Fruit fly (Drosophila melanogaster) whole organism, embryonic: ENCODE data around the gene Mur2B.

ENCODE experiments used
- CG10147 ChIP-seq: fragments of 200-800 bp; sonication (Bioruptor generic); optimal IDR thresholded peaks from 2 replicates; lab custom pipeline; 2019; ENCODE audit warnings: missing biosample characterization, mild to moderate bottlenecking, missing genetic modification characterization, moderate library complexity
- CG10462 ChIP-seq: fragments of 200-800 bp; sonication (Bioruptor generic); optimal IDR thresholded peaks from 2 replicates; lab custom pipeline; 2016; ENCODE audit warnings: missing biosample characterization, missing genetic modification characterization
- CG10543 ChIP-seq: fragments of 200-800 bp; sonication (Bioruptor generic); optimal IDR thresholded peaks from 3 replicates; lab custom pipeline; 2017; ENCODE audit warnings: missing biosample characterization, mild to moderate bottlenecking, missing genetic modification characterization, moderate library complexity
- CG10565 ChIP-seq: fragments of 200-800 bp; sonication (Bioruptor generic); optimal IDR thresholded peaks from 3 replicates; lab custom pipeline; 2016; ENCODE audit warnings: missing biosample characterization, mild to moderate bottlenecking, missing genetic modification characterization
- CG12071 ChIP-seq: fragments of 200-800 bp; sonication (Bioruptor generic); optimal IDR thresholded peaks from 3 replicates; lab custom pipeline; 2018; ENCODE audit warnings: missing biosample characterization, mild to moderate bottlenecking, missing genetic modification characterization
- CG12155 ChIP-seq: fragments of 200-800 bp; sonication (Bioruptor generic); optimal IDR thresholded peaks from 3 replicates; lab custom pipeline; 2016; ENCODE audit warnings: missing biosample characterization, missing genetic modification characterization
- CG14050 ChIP-seq: fragments of 200-800 bp; sonication (Bioruptor generic); IDR thresholded peaks from 3 replicates; pipeline ENCODE4 v1.3.6; 2022; ENCODE audit warnings: missing biosample characterization, missing genetic modification characterization
- CG14710 ChIP-seq: fragments of 200-800 bp; sonication (Bioruptor generic); optimal IDR thresholded peaks from 3 replicates; lab custom pipeline; 2019; ENCODE audit warnings: missing biosample characterization, mild to moderate bottlenecking, missing genetic modification characterization, moderate library complexity
- CG15479 ChIP-seq: fragments of 200-800 bp; sonication (Bioruptor generic); optimal IDR thresholded peaks from 3 replicates; lab custom pipeline; 2019; ENCODE audit warnings: missing biosample characterization, mild to moderate bottlenecking, missing genetic modification characterization, moderate library complexity
- CG16779 ChIP-seq: fragments of 200-800 bp; sonication (Bioruptor generic); IDR thresholded peaks from 2 replicates; pipeline ENCODE4 v1.3.6; 2022; ENCODE audit warnings: missing biosample characterization, missing genetic modification characterization
- CG31441 ChIP-seq: fragments of 200-800 bp; sonication (Bioruptor generic); IDR thresholded peaks from 2 replicates; pipeline ENCODE4 v1.3.6; 2022; ENCODE audit warnings: missing biosample characterization, missing genetic modification characterization
- CG32772 ChIP-seq: fragments of 200-800 bp; sonication (Bioruptor generic); IDR thresholded peaks from 2 replicates; pipeline ENCODE4 v1.3.6; 2022; ENCODE audit warnings: missing biosample characterization, missing genetic modification characterization
- CG3281 ChIP-seq: fragments of 200-800 bp; sonication (Bioruptor generic); optimal IDR thresholded peaks from 3 replicates; lab custom pipeline; 2017; ENCODE audit warnings: missing biosample characterization, mild to moderate bottlenecking, missing genetic modification characterization
- CG34376 ChIP-seq: fragments of 200-800 bp; sonication (Bioruptor generic); optimal IDR thresholded peaks from 2 replicates; lab custom pipeline; 2018; ENCODE audit warnings: missing biosample characterization, mild to moderate bottlenecking, missing genetic modification characterization
- CG7372 ChIP-seq: fragments of 200-800 bp; sonication (Bioruptor generic); IDR thresholded peaks from 2 replicates; pipeline ENCODE4 v1.3.6; 2022; ENCODE audit warnings: missing biosample characterization, missing genetic modification characterization
- CG8281 ChIP-seq: fragments of 200-800 bp; sonication (Bioruptor generic); optimal IDR thresholded peaks from 2 replicates; lab custom pipeline; 2018; ENCODE audit warnings: missing biosample characterization, mild to moderate bottlenecking, missing genetic modification characterization, moderate library complexity
- CG9727 ChIP-seq: fragments of 200-800 bp; sonication (Bioruptor generic); optimal IDR thresholded peaks from 3 replicates; lab custom pipeline; 2017; ENCODE audit warnings: missing biosample characterization, mild to moderate bottlenecking, missing genetic modification characterization
- CG9797 ChIP-seq: fragments of 200-800 bp; sonication (Bioruptor generic); optimal IDR thresholded peaks from 3 replicates; lab custom pipeline; 2018; ENCODE audit warnings: missing biosample characterization, mild to moderate bottlenecking, missing genetic modification characterization
- Deaf1 ChIP-seq: fragments of 200-800 bp; optimal IDR thresholded peaks from 3 replicates; lab custom pipeline; 2019; ENCODE audit warnings: missing biosample characterization, mild to moderate bottlenecking, missing genetic modification characterization, moderate library complexity
- Dek ChIP-seq: fragments of 200-800 bp; sonication (Bioruptor generic); optimal IDR thresholded peaks from 3 replicates; lab custom pipeline; 2019; ENCODE audit warnings: missing biosample characterization, mild to moderate bottlenecking, missing genetic modification characterization, moderate library complexity
- E2f1 ChIP-seq: fragments of 200-800 bp; sonication (Bioruptor generic); IDR thresholded peaks from 2 replicates; pipeline ENCODE4 v1.3.6; 2022; ENCODE audit warnings: missing biosample characterization, missing genetic modification characterization
- Ets65A ChIP-seq: fragments of 200-800 bp; sonication (Bioruptor generic); peaks from one replicate; lab custom pipeline; 2016; ENCODE audit warnings: missing biosample characterization, missing genetic modification characterization
- Fer1 ChIP-seq: fragments of 200-800 bp; sonication (Bioruptor generic); optimal IDR thresholded peaks from 2 replicates; lab custom pipeline; 2017; ENCODE audit warnings: missing biosample characterization, mild to moderate bottlenecking, missing genetic modification characterization
- Mad ChIP-seq: fragments of 200-800 bp; sonication (Bioruptor generic); optimal IDR thresholded peaks from 2 replicates; lab custom pipeline; 2016; ENCODE audit warnings: missing biosample characterization, missing genetic modification characterization
- Sox100B ChIP-seq: fragments of 200-800 bp; sonication (Bioruptor generic); optimal IDR thresholded peaks from 3 replicates; lab custom pipeline; 2018; ENCODE audit warnings: missing biosample characterization, mild to moderate bottlenecking, missing genetic modification characterization
- Stat92E ChIP-seq, 3 experiments: fragments of >200 bp in 2 of 3; fragments of 200-800 bp in 1 of 3; sonication (Bioruptor generic) in 1 of 3; optimal IDR thresholded peaks; 2 replicates each; lab custom pipeline; 2017 to 2019; ENCODE audit warnings: missing biosample characterization in 3 of 3, missing genetic modification characterization in 3 of 3, mild to moderate bottlenecking in 1 of 3, moderate library complexity in 1 of 3
- ase ChIP-seq: fragments of 200-800 bp; sonication (Bioruptor generic); IDR thresholded peaks from 3 replicates; pipeline ENCODE4 v1.3.6; 2022; ENCODE audit warnings: missing biosample characterization, missing genetic modification characterization
- chn ChIP-seq: fragments of 200-800 bp; sonication (Bioruptor generic); optimal IDR thresholded peaks from 2 replicates; lab custom pipeline; 2016; ENCODE audit warnings: missing biosample characterization, missing genetic modification characterization
- croc ChIP-seq: fragments of 200-800 bp; sonication (Bioruptor generic); conservative IDR thresholded peaks from 3 replicates; pipeline ENCODE4 v1.3.6; 2022; ENCODE audit warnings: missing biosample characterization, missing genetic modification characterization
- crp ChIP-seq, 2 experiments: fragments of 200-800 bp; sonication (Bioruptor generic); optimal IDR thresholded peaks; 2 replicates in 1 of 2; 3 replicates in 1 of 2; lab custom pipeline; 2017; ENCODE audit warnings: missing biosample characterization in 2 of 2, missing genetic modification characterization in 2 of 2, mild to moderate bottlenecking in 1 of 2, moderate library complexity in 1 of 2
- dati ChIP-seq: fragments of 200-800 bp; sonication (Bioruptor generic); IDR thresholded peaks from 2 replicates; pipeline ENCODE4 v1.3.6; 2022; ENCODE audit warnings: missing biosample characterization, missing genetic modification characterization
- ftz-f1 ChIP-seq: fragments of 200-800 bp; sonication (Bioruptor generic); optimal IDR thresholded peaks from 2 replicates; lab custom pipeline; 2016; ENCODE audit warnings: missing biosample characterization, missing genetic modification characterization
- h ChIP-seq: fragments of >200 bp; optimal IDR thresholded peaks from 2 replicates; lab custom pipeline; 2017
- lola ChIP-seq, 3 experiments: fragments of >200 bp in 2 of 3; fragments of 200-800 bp in 1 of 3; sonication (Bioruptor generic) in 1 of 3; optimal IDR thresholded peaks; 2 replicates each; lab custom pipeline; 2017 to 2019; ENCODE audit warnings: missing biosample characterization in 3 of 3, missing genetic modification characterization in 3 of 3, mild to moderate bottlenecking in 1 of 3, moderate library complexity in 1 of 3
- nom ChIP-seq: fragments of 200-800 bp; sonication (Bioruptor generic); optimal IDR thresholded peaks from 2 replicates; lab custom pipeline; 2017; ENCODE audit warnings: missing biosample characterization, missing genetic modification characterization, mild to moderate bottlenecking, moderate library complexity, missing genetic modification reagents
- odd ChIP-seq: fragments of 200-800 bp; sonication (Bioruptor generic); optimal IDR thresholded peaks from 2 replicates; lab custom pipeline; 2017; ENCODE audit warnings: missing biosample characterization, mild to moderate bottlenecking, missing genetic modification characterization
- run ChIP-seq: fragments of 200-800 bp; sonication (Bioruptor generic); optimal IDR thresholded peaks from 3 replicates; lab custom pipeline; 2018; ENCODE audit warnings: missing biosample characterization, mild to moderate bottlenecking, missing genetic modification characterization
- salm ChIP-seq: fragments of 200-800 bp; sonication (Bioruptor generic); optimal IDR thresholded peaks from 2 replicates; lab custom pipeline; 2018; ENCODE audit warnings: missing biosample characterization, mild to moderate bottlenecking, missing genetic modification characterization
- sima ChIP-seq: fragments of 200-800 bp; sonication (Bioruptor generic); optimal IDR thresholded peaks from 2 replicates; lab custom pipeline; 2016; ENCODE audit warnings: missing biosample characterization, missing genetic modification characterization
- sob ChIP-seq: fragments of 200-800 bp; sonication (Bioruptor generic); IDR thresholded peaks from 2 replicates; pipeline ENCODE4 v1.3.6; 2022; ENCODE audit warnings: missing biosample characterization, missing genetic modification characterization
- sug ChIP-seq: fragments of 200-800 bp; optimal IDR thresholded peaks from 2 replicates; lab custom pipeline; 2019; ENCODE audit warnings: missing biosample characterization, mild to moderate bottlenecking, missing genetic modification characterization, moderate library complexity
- tio ChIP-seq: fragments of 200-800 bp; sonication (Bioruptor generic); optimal IDR thresholded peaks from 2 replicates; lab custom pipeline; 2017; ENCODE audit warnings: missing biosample characterization, missing genetic modification characterization, inconsistent platforms
- tll ChIP-seq, 2 experiments: fragments of 200-800 bp in 1 of 2; fragments of >200 bp in 1 of 2; sonication (Bioruptor generic) in 1 of 2; optimal IDR thresholded peaks; 2 replicates each; lab custom pipeline; 2017 to 2019; ENCODE audit warnings: missing biosample characterization in 2 of 2, missing genetic modification characterization in 2 of 2, mild to moderate bottlenecking in 1 of 2, moderate library complexity in 1 of 2
- zf30C ChIP-seq: fragments of 200-800 bp; sonication (Bioruptor generic); optimal IDR thresholded peaks from 3 replicates; lab custom pipeline; 2018; ENCODE audit warnings: missing biosample characterization, mild to moderate bottlenecking, missing genetic modification characterization

Gene Mur2B

dm6 chrX:1482840-1483518, 185.6 kb downstream of the Mur2B start, which contains the start of the genes sta and inc (continued):
- TF ChIP-seq CG7372 (GFP tag; lab: Robert Waterston, UW) (0 out of 2 replicates have a peak, but pooled peaks have one; percentile 19), CG16779 (peak; percentile 32; the same call in 1 of the 2 replicates), tio (GFP tag; lab: Kevin White, UChicago) (no peak), Stat92E (GFP tag; optimal IDR thresholded peaks at IDR 0.05; lab: Kevin White, UChicago) (peak in 1 of 3 experiments; percentile 82), zf30C (GFP tag; lab: Kevin White, UChicago) (peak; percentile 34), Deaf1 (tag; lab: Kevin White, UChicago) (peak; percentile 42), CG10147 (GFP tag; lab: Kevin White, UChicago) (peak; percentile 55)

dm6 chrX:1480426-1480825, 188.2 kb downstream of the Mur2B start:
- no peak for TF ChIP-seq sima (GFP tag; lab: Kevin White, UChicago)
- TF ChIP-seq Fer1, result no peak
- peak; percentile 45 for TF ChIP-seq CG34376 (GFP tag; lab: Kevin White, UChicago)
- peak; percentile 20 for TF ChIP-seq sug (tag; lab: Kevin White, UChicago)
- TF ChIP-seq crp (GFP tag; optimal IDR thresholded peaks at IDR 0.05; lab: Kevin White, UChicago), result no peak
- TF ChIP-seq CG14050 (GFP tag; lab: Robert Waterston, UW), result no peak
- no peak for TF ChIP-seq CG10565 (GFP tag; lab: Kevin White, UChicago)
- peak; percentile 87 for TF ChIP-seq CG15479 (GFP tag; lab: Kevin White, UChicago)
- peak; percentile 4 for TF ChIP-seq nom (GFP tag; lab: Kevin White, UChicago)
- peak; percentile 23 for TF ChIP-seq CG10543 (GFP tag; lab: Kevin White, UChicago)
- no peak for TF ChIP-seq CG12071 (GFP tag; lab: Kevin White, UChicago)
- TF ChIP-seq, all 482 proteins: peak for 5

- TF ChIP-seq ase (GFP tag; lab: Robert Waterston, UW) (no peak), croc (GFP tag; lab: Robert Waterston, UW) (no peak), Ets65A (GFP tag; lab: Kevin White, UChicago) (no peak), CG3281 (GFP tag; lab: Kevin White, UChicago) (no peak), Mad (peak; percentile 8), CG9727 (GFP tag; lab: Kevin White, UChicago) (peak; percentile 8), CG32772 (peak; percentile 28; the same call in 1 of the 2 replicates), sob (peak; percentile 46; the same call in 1 of the 2 replicates), CG12155 (GFP tag; lab: Kevin White, UChicago) (peak; percentile 37), CG10462 (GFP tag; lab: Kevin White, UChicago) (no peak), Dek (tag; lab: Kevin White, UChicago) (no peak), CG8281 (tag; lab: Kevin White, UChicago) (no peak), CG9797 (GFP tag; lab: Kevin White, UChicago) (peak; percentile 80), CG31441 (GFP tag; lab: Robert Waterston, UW) (peak; percentile 49), tll (GFP tag; optimal IDR thresholded peaks at IDR 0.05; lab: Kevin White, UChicago) (no peak), odd (no peak), Sox100B (no peak), E2f1 (GFP tag; lab: Robert Waterston, UW) (no peak), run (tag; lab: Kevin White, UChicago) (no peak), CG14710 (tag; lab: Kevin White, UChicago) (peak; percentile 43), chn (GFP tag; lab: Kevin White, UChicago) (no peak), ftz-f1 (GFP tag; lab: Kevin White, UChicago) (no peak), lola (GFP tag; optimal IDR thresholded peaks at IDR 0.05; lab: Kevin White, UChicago) (no peak), dati (GFP tag; lab: Robert Waterston, UW) (no peak), salm (tag; lab: Kevin White, UChicago) (no peak), h (lab: Kevin White, UChicago) (no peak)
Observed at dm6 chrX:1478276-1479122, 190.1 kb downstream of the Mur2B start, which contains the start of gene rush. Gene rush (plus strand): TSS chrX:1478552.
